Fruit fly (Drosophila melanogaster) Kc167 (cell line): ENCODE measurements around the gene wnd.

Experiments used
- h ChIP-seq: fragments of >200 bp; optimal IDR thresholded peaks from 3 replicates; lab custom pipeline; 2018; ENCODE audit warnings: missing external identifiers
- insv ChIP-seq: fragments of >200 bp; optimal IDR thresholded peaks from 3 replicates; lab custom pipeline; 2018; ENCODE audit warnings: missing external identifiers
- psq ChIP-seq: fragments of >200 bp; optimal IDR thresholded peaks from 2 replicates; lab custom pipeline; 2017; ENCODE audit warnings: missing external identifiers

dm6 chr3L:19605974-19606497 is 29.5 kb downstream of the wnd start, which contains the start of the genes lush and CG9372:
- no peak for TF ChIP-seq h (lab: Kevin White, UChicago)
- no peak for TF ChIP-seq insv (lab: Kevin White, UChicago)
- TF ChIP-seq psq (lab: Kevin White, UChicago), result no peak
